Worm (Caenorhabditis elegans) whole organism, L1 larva: Measurements from ENCODE around the gene F47B10.3.

Experiments
- C16A3.4 ChIP-seq: fragments of 150-350 bp; optimal IDR thresholded peaks from 2 replicates; lab custom pipeline; 2014; ENCODE audit warnings: missing biosample characterization, missing genetic modification characterization
- Y116A8C.19 ChIP-seq: sonication (generic microtip); optimal IDR thresholded peaks from 2 replicates; lab custom pipeline; 2016; ENCODE audit warnings: missing compliant biosample characterization, missing genetic modification characterization, borderline replicate concordance
- blmp-1 ChIP-seq: fragments of 150-350 bp; optimal IDR thresholded peaks from 2 replicates; lab custom pipeline; 2014; ENCODE audit warnings: missing biosample characterization, missing genetic modification characterization
- ceh-63 ChIP-seq: fragments of 200-800 bp; sonication (Bioruptor generic); optimal IDR thresholded peaks from 2 replicates; lab custom pipeline; 2018; ENCODE audit warnings: mild to moderate bottlenecking, missing genetic modification characterization, missing compliant biosample characterization
- ceh-90 ChIP-seq: sonication (generic microtip); optimal IDR thresholded peaks from 2 replicates; lab custom pipeline; 2016; ENCODE audit warnings: missing genetic modification characterization, missing compliant biosample characterization
- ces-1 ChIP-seq: fragments of 150-350 bp; optimal IDR thresholded peaks from 2 replicates; lab custom pipeline; 2014; ENCODE audit warnings: missing biosample characterization, missing genetic modification reagents, missing genetic modification characterization
- dsc-1 ChIP-seq: sonication (generic microtip); optimal IDR thresholded peaks from 2 replicates; lab custom pipeline; 2016; ENCODE audit warnings: mild to moderate bottlenecking, missing genetic modification characterization, missing compliant biosample characterization
- efl-1 ChIP-seq, 4 experiments: fragments of 150-350 bp; optimal IDR thresholded peaks in 3 of 4; peaks in 1 of 4; 1 replicate in 1 of 4; 2 replicates in 3 of 4; lab custom pipeline; 2014; ENCODE audit warnings: missing biosample characterization in 2 of 4, missing genetic modification characterization in 2 of 4, missing genetic modification reagents in 2 of 4
- elt-2 ChIP-seq: sonication (generic microtip); optimal IDR thresholded peaks from 2 replicates; lab custom pipeline; 2016; ENCODE audit warnings: missing genetic modification characterization, mild to moderate bottlenecking, inconsistent platforms, missing compliant biosample characterization, missing genetic modification reagents
- ets-5 ChIP-seq: fragments of 200-800 bp; sonication (Bioruptor generic); IDR thresholded peaks from 2 replicates; pipeline ENCODE4 v1.3.6; 2022; ENCODE audit warnings: missing genetic modification characterization, missing compliant biosample characterization
- fkh-4 ChIP-seq: sonication (generic microtip); optimal IDR thresholded peaks from 2 replicates; lab custom pipeline; 2016; ENCODE audit warnings: missing compliant biosample characterization, missing genetic modification characterization, borderline replicate concordance
- fkh-8 ChIP-seq: sonication (generic microtip); optimal IDR thresholded peaks from 2 replicates; lab custom pipeline; 2016; ENCODE audit warnings: mild to moderate bottlenecking, missing genetic modification characterization, missing compliant biosample characterization
- fos-1 ChIP-seq: fragments of 150-350 bp; optimal IDR thresholded peaks from 2 replicates; lab custom pipeline; 2014; ENCODE audit warnings: missing biosample characterization, missing genetic modification characterization
- hlh-4 ChIP-seq: sonication (generic microtip); optimal IDR thresholded peaks from 2 replicates; lab custom pipeline; 2016; ENCODE audit warnings: mild to moderate bottlenecking, missing genetic modification characterization, missing compliant biosample characterization
- jun-1 ChIP-seq: fragments of 150-350 bp; optimal IDR thresholded peaks from 2 replicates; lab custom pipeline; 2014; ENCODE audit warnings: missing biosample characterization, missing genetic modification reagents, missing genetic modification characterization
- lin-14 ChIP-seq: fragments of 200-800 bp; sonication (Bioruptor generic); optimal IDR thresholded peaks from 2 replicates; lab custom pipeline; 2018; ENCODE audit warnings: mild to moderate bottlenecking, missing genetic modification characterization, moderate library complexity, missing compliant biosample characterization
- mep-1 ChIP-seq: fragments of 150-350 bp; optimal IDR thresholded peaks from 2 replicates; lab custom pipeline; 2014; ENCODE audit warnings: missing biosample characterization, missing genetic modification characterization
- nhr-12 ChIP-seq: sonication (generic microtip); optimal IDR thresholded peaks from 2 replicates; lab custom pipeline; 2017; ENCODE audit warnings: missing biosample characterization, missing genetic modification characterization
- nhr-20 ChIP-seq: sonication (generic microtip); optimal IDR thresholded peaks from 2 replicates; lab custom pipeline; 2016; ENCODE audit warnings: mild to moderate bottlenecking, missing genetic modification characterization, missing compliant biosample characterization
- nhr-28 ChIP-seq: fragments of 150-350 bp; optimal IDR thresholded peaks from 2 replicates; lab custom pipeline; 2014; ENCODE audit warnings: missing biosample characterization, missing genetic modification characterization
- nhr-47 ChIP-seq: sonication (generic microtip); optimal IDR thresholded peaks from 2 replicates; lab custom pipeline; 2016; ENCODE audit warnings: mild to moderate bottlenecking, missing genetic modification characterization, moderate library complexity, missing compliant biosample characterization
- nhr-84 ChIP-seq: sonication (generic microtip); optimal IDR thresholded peaks from 2 replicates; lab custom pipeline; 2017; ENCODE audit warnings: missing biosample characterization, missing genetic modification characterization
- nhr-85 ChIP-seq: sonication (generic microtip); peaks from one replicate; lab custom pipeline; 2016; ENCODE audit warnings: missing genetic modification characterization, inconsistent platforms, missing compliant biosample characterization
- pag-3 ChIP-seq: sonication (generic microtip); optimal IDR thresholded peaks from 2 replicates; lab custom pipeline; 2017; ENCODE audit warnings: missing genetic modification characterization, mild to moderate bottlenecking, missing compliant biosample characterization, antibody characterized with exemption, borderline replicate concordance; ENCODE audit not compliant: insufficient read depth
- pax-3 ChIP-seq: fragments of 200-800 bp; sonication (Bioruptor generic); optimal IDR thresholded peaks from 2 replicates; lab custom pipeline; 2018; ENCODE audit warnings: mild to moderate bottlenecking, missing genetic modification characterization, moderate library complexity, missing compliant biosample characterization
- skn-1 ChIP-seq: fragments of 150-350 bp; optimal IDR thresholded peaks from 2 replicates; lab custom pipeline; 2014; ENCODE audit warnings: missing biosample characterization, missing genetic modification characterization
- snu-23 ChIP-seq: sonication (generic microtip); optimal IDR thresholded peaks from 2 replicates; lab custom pipeline; 2016; ENCODE audit warnings: missing genetic modification characterization, missing compliant biosample characterization
- sox-4 ChIP-seq: sonication (generic microtip); optimal IDR thresholded peaks from 2 replicates; lab custom pipeline; 2016; ENCODE audit warnings: missing genetic modification characterization, missing compliant biosample characterization
- sptf-1 ChIP-seq: fragments of 150-350 bp; optimal IDR thresholded peaks from 2 replicates; lab custom pipeline; 2014; ENCODE audit warnings: missing biosample characterization, missing genetic modification characterization
- sup-37 ChIP-seq: fragments of 200-800 bp; sonication (Bioruptor generic); optimal IDR thresholded peaks from 2 replicates; lab custom pipeline; 2018; ENCODE audit warnings: mild to moderate bottlenecking, missing genetic modification characterization, missing compliant biosample characterization
- tbx-2 ChIP-seq: sonication (generic microtip); optimal IDR thresholded peaks from 2 replicates; lab custom pipeline; 2016; ENCODE audit warnings: missing genetic modification characterization, missing compliant biosample characterization
- unc-30 ChIP-seq: sonication (generic microtip); optimal IDR thresholded peaks from 2 replicates; lab custom pipeline; 2017; ENCODE audit warnings: missing biosample characterization, missing genetic modification characterization
- unc-86 ChIP-seq: sonication (generic microtip); optimal IDR thresholded peaks from 2 replicates; lab custom pipeline; 2016; ENCODE audit warnings: missing genetic modification characterization, missing compliant biosample characterization
- zag-1 ChIP-seq: fragments of 150-350 bp; optimal IDR thresholded peaks from 2 replicates; lab custom pipeline; 2014; ENCODE audit warnings: missing biosample characterization, missing genetic modification characterization
- zip-4 ChIP-seq: fragments of 200-800 bp; sonication (Bioruptor generic); optimal IDR thresholded peaks from 2 replicates; lab custom pipeline; 2018; ENCODE audit warnings: mild to moderate bottlenecking, missing genetic modification characterization, moderate library complexity, missing compliant biosample characterization

The F47B10.3 gene

ce11 chrX:10861673-10862072, 30.3 kb upstream of the F47B10.3 start:
- TF ChIP-seq unc-86 (no peak), efl-1 (optimal IDR thresholded peaks at IDR 0.05; lab: Kevin White, UChicago) (no peak), efl-1 (GFP tag; optimal IDR thresholded peaks at IDR 0.05 in 1 of 2; lab: Kevin White, UChicago) (peak in 1 of 2 experiments; percentile 33)

DNA sequence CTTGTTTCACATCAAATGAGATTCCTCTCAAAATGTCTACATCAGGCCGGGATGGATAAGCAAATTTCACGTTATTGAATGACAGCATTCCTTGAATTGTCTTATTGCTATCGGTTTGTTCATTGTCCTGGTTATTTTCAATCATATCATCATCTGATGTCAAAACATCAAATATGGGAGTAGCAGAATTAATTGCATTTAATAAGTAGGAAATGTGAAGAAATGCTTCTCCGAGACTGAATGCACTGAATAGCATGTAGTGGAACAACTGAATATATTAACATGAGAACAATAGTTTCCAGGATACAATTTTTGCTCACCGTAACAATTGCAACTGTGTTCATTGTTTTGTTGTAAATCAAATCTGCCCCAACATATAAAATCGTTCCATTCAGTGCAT, 29.4 kb upstream of the F47B10.3 start:
- TF ChIP-seq fos-1, result no peak
- TF ChIP-seq ets-5 (GFP tag; lab: Robert Waterston, UW), result no peak
- no peak for TF ChIP-seq Y116A8C.19 (tag; lab: Kevin White, UChicago)
- TF ChIP-seq nhr-28, result no peak

- TF ChIP-seq unc-30 (tag; lab: Kevin White, UChicago) (no peak), nhr-85 (peak; percentile 30)
- TF ChIP-seq, all 84 proteins: peak for 1
Observed at ce11 chrX:10864322-10864721, 27.7 kb upstream of the F47B10.3 start, which contains the start of gene pgp-8. TSS of gene pgp-8 (minus strand) at chrX:10864422.

DNA sequence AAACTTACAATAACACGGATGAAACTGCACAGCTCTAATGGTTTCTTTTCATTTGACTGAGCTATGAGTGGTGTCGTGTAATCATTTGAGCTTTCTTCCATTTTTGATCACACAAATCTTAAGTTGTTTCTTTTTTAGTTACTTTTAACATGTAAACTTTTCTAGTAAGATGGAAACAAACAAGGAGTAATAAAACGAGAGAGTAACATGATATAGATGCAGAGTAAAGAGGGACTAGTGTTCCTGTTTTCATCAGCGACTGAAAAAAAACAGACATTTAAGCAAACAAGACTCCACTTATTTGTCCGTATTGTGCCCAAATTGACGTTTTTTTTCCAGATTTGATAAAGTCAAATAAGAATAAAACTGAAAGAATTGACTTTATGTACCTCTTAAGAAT, 21.9 kb upstream of the F47B10.3 start, which contains the start of gene pgp-7:
TSS of gene pgp-7 (minus strand) at position 101 of the 400 bp plus-strand sequence.
- no peak for TF ChIP-seq efl-1 (optimal IDR thresholded peaks at IDR 0.05; lab: Kevin White, UChicago)
- TF ChIP-seq efl-1 (GFP tag; optimal IDR thresholded peaks at IDR 0.05 in 1 of 2; lab: Kevin White, UChicago), result peak in 1 of 2 experiments; percentile 10
- no peak for TF ChIP-seq pax-3
- TF ChIP-seq ceh-90 (tag; lab: Kevin White, UChicago), result no peak

DNA sequence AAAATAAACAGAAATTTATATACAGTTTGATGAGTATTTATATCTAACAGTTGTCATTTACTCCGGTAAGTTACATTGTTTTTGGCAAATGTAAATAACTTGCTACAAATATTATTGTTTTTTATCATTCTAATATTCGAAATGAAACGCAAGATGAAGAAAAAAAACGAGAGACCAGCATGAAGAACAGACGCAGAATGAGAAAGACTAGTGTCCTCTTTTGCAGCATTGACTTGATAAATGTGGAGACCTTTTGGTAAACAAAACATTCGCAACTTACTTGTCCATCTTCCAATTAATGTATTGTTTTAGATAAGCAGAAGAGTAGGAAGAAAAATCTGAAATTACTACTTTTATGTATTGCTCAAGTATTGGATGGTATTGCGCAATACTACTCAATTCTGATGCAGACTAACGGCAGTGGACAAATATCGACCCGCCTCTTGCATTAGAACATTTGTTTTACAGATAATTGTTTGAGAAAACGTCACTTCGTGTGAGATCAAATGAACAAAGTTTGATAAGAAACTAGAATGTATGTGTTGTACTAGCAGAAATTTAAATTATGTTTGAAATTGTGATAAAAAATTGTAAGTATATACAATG, 14.7 kb upstream of the F47B10.3 start, which contains the start of gene pgp-6:
TSS of gene pgp-6 (minus strand) at position 288 of the 606 bp plus-strand sequence.
- TF ChIP-seq dsc-1 (tag; lab: Kevin White, UChicago) (no peak), nhr-28 (no peak), nhr-12 (tag; lab: Kevin White, UChicago) (no peak), mep-1 (no peak), sptf-1 (tag; lab: Kevin White, UChicago) (no peak), sox-4 (tag; lab: Kevin White, UChicago) (no peak), zag-1 (tag; lab: Kevin White, UChicago) (no peak), blmp-1 (no peak), nhr-85 (peak; percentile 65), nhr-47 (tag; lab: Kevin White, UChicago) (no peak), elt-2 (tag; lab: Kevin White, UChicago) (peak; percentile 71), nhr-20 (tag; lab: Kevin White, UChicago) (peak; percentile 44), ces-1 (GFP tag; lab: Kevin White, UChicago) (no peak), skn-1 (tag; lab: Kevin White, UChicago) (peak; percentile 77), snu-23 (no peak), fkh-8 (no peak), efl-1 (optimal IDR thresholded peaks at IDR 0.05; lab: Kevin White, UChicago) (no peak), efl-1 (GFP tag; optimal IDR thresholded peaks at IDR 0.05 in 1 of 2; lab: Kevin White, UChicago) (peak in 1 of 2 experiments; percentile 41), nhr-84 (tag; lab: Kevin White, UChicago) (no peak), ets-5 (GFP tag; lab: Robert Waterston, UW) (no peak), ceh-63 (GFP tag; lab: Kevin White, UChicago) (no peak), jun-1 (tag; lab: Kevin White, UChicago) (no peak)

DNA sequence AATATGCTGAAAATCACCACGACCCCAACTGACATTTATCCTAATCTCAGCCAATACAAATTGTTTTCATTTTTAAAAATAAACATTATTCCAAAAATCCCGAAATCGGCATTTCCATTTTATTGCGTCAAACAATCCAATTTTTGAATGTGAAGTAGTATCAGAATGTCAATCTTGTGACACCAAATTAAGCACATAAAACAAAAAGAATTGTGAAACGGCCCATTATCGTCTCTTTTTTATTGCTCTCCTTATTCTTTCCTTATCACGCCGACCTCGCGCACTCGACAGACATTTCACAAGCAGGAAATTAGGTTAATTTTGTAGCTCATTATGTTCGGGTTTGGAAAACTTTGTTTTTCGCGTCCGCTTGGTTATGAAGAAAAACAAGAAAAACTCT, 11.5 kb upstream of the F47B10.3 start, which contains the start of gene T21E8.4:
TSS of gene T21E8.4 (plus strand) at position 301 of the 400 bp plus-strand sequence.
- TF ChIP-seq mep-1, result no peak
- TF ChIP-seq tbx-2 (tag; lab: Kevin White, UChicago), result no peak
- TF ChIP-seq lin-14 (GFP tag; lab: Kevin White, UChicago), result no peak
- no peak for TF ChIP-seq C16A3.4
- no peak for TF ChIP-seq hlh-4 (tag; lab: Kevin White, UChicago)
- no peak for TF ChIP-seq zip-4 (GFP tag; lab: Kevin White, UChicago)
- TF ChIP-seq fkh-4 (tag; lab: Kevin White, UChicago), result no peak
- TF ChIP-seq pag-3 (tag; lab: Kevin White, UChicago), result no peak
- no peak for TF ChIP-seq unc-86
- TF ChIP-seq snu-23, result no peak
- no peak for TF ChIP-seq fos-1
- TF ChIP-seq jun-1 (tag; lab: Kevin White, UChicago), result no peak
- no peak for TF ChIP-seq sup-37 (GFP tag; lab: Kevin White, UChicago)
